Fruit fly (Drosophila melanogaster) whole organism, embryonic: ENCODE measurements around the gene CG42758.

Source experiments
- Abd-B ChIP-seq: fragments of 200-800 bp; sonication (Bioruptor generic); optimal IDR thresholded peaks from 2 replicates; lab custom pipeline; 2018; ENCODE audit warnings: missing biosample characterization, mild to moderate bottlenecking, missing genetic modification characterization, moderate library complexity
- Awh ChIP-seq: fragments of 200-800 bp; sonication (Bioruptor generic); IDR thresholded peaks from 2 replicates; pipeline ENCODE4, ENCODE4 v1.3.6; 2022; ENCODE audit warnings: missing biosample characterization, missing genetic modification characterization
- CG12071 ChIP-seq: fragments of 200-800 bp; sonication (Bioruptor generic); optimal IDR thresholded peaks from 3 replicates; lab custom pipeline; 2018; ENCODE audit warnings: missing biosample characterization, mild to moderate bottlenecking, missing genetic modification characterization
- CG12942 ChIP-seq: fragments of 200-800 bp; sonication (Bioruptor generic); optimal IDR thresholded peaks from 3 replicates; lab custom pipeline; 2016; ENCODE audit warnings: missing biosample characterization, missing genetic modification characterization
- CG14710 ChIP-seq: fragments of 200-800 bp; sonication (Bioruptor generic); optimal IDR thresholded peaks from 3 replicates; lab custom pipeline; 2019; ENCODE audit warnings: missing biosample characterization, mild to moderate bottlenecking, missing genetic modification characterization, moderate library complexity
- CG15601 ChIP-seq: fragments of 200-800 bp; sonication (Bioruptor generic); optimal IDR thresholded peaks from 3 replicates; lab custom pipeline; 2019; ENCODE audit warnings: missing biosample characterization, mild to moderate bottlenecking, missing genetic modification characterization, moderate library complexity
- CG1602 ChIP-seq: fragments of 200-800 bp; sonication (Bioruptor generic); optimal IDR thresholded peaks from 3 replicates; lab custom pipeline; 2016; ENCODE audit warnings: missing biosample characterization, missing genetic modification characterization
- CG17385 ChIP-seq: fragments of 200-800 bp; sonication (Bioruptor generic); optimal IDR thresholded peaks from 3 replicates; lab custom pipeline; 2018; ENCODE audit warnings: missing biosample characterization, mild to moderate bottlenecking, missing genetic modification characterization
- CG18011 ChIP-seq: fragments of 200-800 bp; sonication (Bioruptor generic); optimal IDR thresholded peaks from 2 replicates; lab custom pipeline; 2017; ENCODE audit warnings: missing biosample characterization, missing genetic modification characterization, mild to moderate bottlenecking, moderate library complexity, missing genotype
- CG18764 ChIP-seq: fragments of 200-800 bp; sonication (Bioruptor generic); optimal IDR thresholded peaks from 3 replicates; lab custom pipeline; 2016; ENCODE audit warnings: missing biosample characterization, missing genetic modification characterization
- CG2202 ChIP-seq: fragments of 200-800 bp; sonication (Bioruptor generic); optimal IDR thresholded peaks from 2 replicates; lab custom pipeline; 2018; ENCODE audit warnings: missing biosample characterization, mild to moderate bottlenecking, missing genetic modification characterization
- CG33213 ChIP-seq: fragments of 200-800 bp; sonication (Bioruptor generic); optimal IDR thresholded peaks from 3 replicates; lab custom pipeline; 2016; ENCODE audit warnings: missing biosample characterization, missing genetic modification characterization
- CG3407 ChIP-seq: fragments of 200-800 bp; sonication (Bioruptor generic); optimal IDR thresholded peaks from 2 replicates; lab custom pipeline; 2018; ENCODE audit warnings: missing biosample characterization, mild to moderate bottlenecking, missing genetic modification characterization
- CG6254 ChIP-seq: fragments of 200-800 bp; sonication (Bioruptor generic); optimal IDR thresholded peaks from 3 replicates; lab custom pipeline; 2017; ENCODE audit warnings: mild to moderate bottlenecking, missing biosample characterization, missing genetic modification reagents, missing genetic modification characterization
- CG8765 ChIP-seq: fragments of 200-800 bp; sonication (Bioruptor generic); IDR thresholded peaks from 2 replicates; pipeline ENCODE4 v1.3.6; 2022; ENCODE audit warnings: missing biosample characterization, missing genetic modification characterization
- CG9727 ChIP-seq: fragments of 200-800 bp; sonication (Bioruptor generic); optimal IDR thresholded peaks from 3 replicates; lab custom pipeline; 2017; ENCODE audit warnings: missing biosample characterization, mild to moderate bottlenecking, missing genetic modification characterization
- ERR ChIP-seq: fragments of 200-800 bp; sonication (Bioruptor generic); optimal IDR thresholded peaks from 2 replicates; lab custom pipeline; 2016; ENCODE audit warnings: missing biosample characterization, missing genetic modification characterization
- H15 ChIP-seq: fragments of 200-800 bp; sonication (Bioruptor generic); IDR thresholded peaks from 3 replicates; pipeline ENCODE4 v1.3.6; 2022; ENCODE audit warnings: missing biosample characterization, missing genetic modification characterization
- Hmr ChIP-seq: fragments of 200-800 bp; sonication (Bioruptor generic); optimal IDR thresholded peaks from 3 replicates; lab custom pipeline; 2017; ENCODE audit warnings: mild to moderate bottlenecking, missing biosample characterization, missing genetic modification reagents, missing genetic modification characterization
- Hr3 ChIP-seq: fragments of 200-800 bp; sonication (Bioruptor generic); optimal IDR thresholded peaks from 3 replicates; lab custom pipeline; 2016; ENCODE audit warnings: missing biosample characterization, missing genetic modification characterization
- Mrtf ChIP-seq: fragments of 200-800 bp; sonication (Bioruptor generic); IDR thresholded peaks from 3 replicates; pipeline ENCODE4 v1.3.6; 2022; ENCODE audit warnings: missing biosample characterization, missing genetic modification characterization
- Neu2 ChIP-seq: fragments of 200-800 bp; sonication (Bioruptor generic); optimal IDR thresholded peaks from 3 replicates; lab custom pipeline; 2016; ENCODE audit warnings: missing biosample characterization, missing genetic modification characterization, borderline replicate concordance
- Oli ChIP-seq: fragments of 200-800 bp; sonication (Bioruptor generic); optimal IDR thresholded peaks from 2 replicates; lab custom pipeline; 2018; ENCODE audit warnings: missing biosample characterization, mild to moderate bottlenecking, missing genetic modification characterization, moderate library complexity
- TFAM ChIP-seq: fragments of 200-800 bp; sonication (Bioruptor generic); optimal IDR thresholded peaks from 2 replicates; lab custom pipeline; 2017; ENCODE audit warnings: missing biosample characterization, missing genetic modification characterization, inconsistent platforms
- Usf ChIP-seq: fragments of 200-800 bp; sonication (Bioruptor generic); optimal IDR thresholded peaks from 2 replicates; lab custom pipeline; 2017; ENCODE audit warnings: missing genotype, missing biosample characterization, missing genetic modification characterization
- ac ChIP-seq: fragments of 200-800 bp; sonication (Bioruptor generic); optimal IDR thresholded peaks from 3 replicates; lab custom pipeline; 2017; ENCODE audit warnings: missing biosample characterization, mild to moderate bottlenecking, missing genetic modification characterization
- bcd ChIP-seq: fragments of 200-800 bp; sonication (Bioruptor generic); optimal IDR thresholded peaks from 2 replicates; lab custom pipeline; 2017; ENCODE audit warnings: missing biosample characterization, mild to moderate bottlenecking, missing genetic modification characterization
- bsh ChIP-seq, 2 experiments: fragments of 200-800 bp; sonication (Bioruptor generic); optimal IDR thresholded peaks; 2 replicates each; lab custom pipeline; 2017 to 2018; ENCODE audit warnings: mild to moderate bottlenecking in 2 of 2, missing biosample characterization in 2 of 2, missing genetic modification characterization in 2 of 2, moderate library complexity in 1 of 2
- cg ChIP-seq: fragments of 200-800 bp; sonication (Bioruptor generic); optimal IDR thresholded peaks from 3 replicates; lab custom pipeline; 2019; ENCODE audit warnings: missing biosample characterization, mild to moderate bottlenecking, missing genetic modification characterization, moderate library complexity
- chif ChIP-seq, 2 experiments: fragments of 200-800 bp; sonication (Bioruptor generic); optimal IDR thresholded peaks; 3 replicates each; lab custom pipeline; 2016; ENCODE audit warnings: missing biosample characterization in 2 of 2, missing genetic modification characterization in 2 of 2
- cwo ChIP-seq: fragments of 200-800 bp; sonication (Bioruptor generic); optimal IDR thresholded peaks from 3 replicates; lab custom pipeline; 2017; ENCODE audit warnings: missing biosample characterization, missing genetic modification characterization, mild to moderate bottlenecking, moderate library complexity, missing genetic modification reagents
- dysf ChIP-seq: fragments of 200-800 bp; sonication (Bioruptor generic); IDR thresholded peaks from 3 replicates; pipeline ENCODE4 v1.3.6; 2022; ENCODE audit warnings: missing biosample characterization, missing genetic modification characterization
- en ChIP-seq: fragments of 200-800 bp; sonication (Bioruptor generic); optimal IDR thresholded peaks from 2 replicates; lab custom pipeline; 2016; ENCODE audit warnings: missing biosample characterization, missing genetic modification characterization
- fd3F ChIP-seq: fragments of 200-800 bp; sonication (Bioruptor generic); optimal IDR thresholded peaks from 2 replicates; lab custom pipeline; 2018; ENCODE audit warnings: missing biosample characterization, mild to moderate bottlenecking, missing genetic modification characterization, moderate library complexity
- gce ChIP-seq: fragments of 200-800 bp; sonication (Bioruptor generic); IDR thresholded peaks from 3 replicates; pipeline ENCODE4 v1.3.6; 2022; ENCODE audit warnings: missing biosample characterization, missing genetic modification characterization
- gcm2 ChIP-seq: fragments of 200-800 bp; sonication (Bioruptor generic); optimal IDR thresholded peaks from 2 replicates; lab custom pipeline; 2016; ENCODE audit warnings: missing biosample characterization, missing genetic modification characterization
- her ChIP-seq: fragments of 200-800 bp; sonication (Bioruptor generic); optimal IDR thresholded peaks from 2 replicates; lab custom pipeline; 2016; ENCODE audit warnings: missing biosample characterization, missing genetic modification characterization
- mld ChIP-seq: fragments of 200-800 bp; sonication (Bioruptor generic); IDR thresholded peaks from 3 replicates; pipeline ENCODE4 v1.3.6; 2022; ENCODE audit warnings: missing biosample characterization, missing genetic modification characterization; ENCODE audit not compliant: partially characterized antibody
- nerfin-2 ChIP-seq: fragments of 200-800 bp; sonication (Bioruptor generic); IDR thresholded peaks from 2 replicates; pipeline ENCODE4 v1.3.6; 2022; ENCODE audit warnings: missing biosample characterization, missing genetic modification characterization; ENCODE audit not compliant: partially characterized antibody
- odd ChIP-seq: fragments of 200-800 bp; sonication (Bioruptor generic); optimal IDR thresholded peaks from 2 replicates; lab custom pipeline; 2017; ENCODE audit warnings: missing biosample characterization, mild to moderate bottlenecking, missing genetic modification characterization
- otp ChIP-seq: fragments of 200-800 bp; sonication (Bioruptor generic); IDR thresholded peaks from 3 replicates; pipeline ENCODE4, ENCODE4 v1.3.6; 2022; ENCODE audit warnings: missing biosample characterization, missing genetic modification characterization
- pfk ChIP-seq: fragments of 200-800 bp; sonication (Bioruptor generic); optimal IDR thresholded peaks from 2 replicates; lab custom pipeline; 2018; ENCODE audit warnings: missing biosample characterization, mild to moderate bottlenecking, missing genetic modification characterization, moderate library complexity
- pum ChIP-seq: fragments of 200-800 bp; sonication (Bioruptor generic); optimal IDR thresholded peaks from 2 replicates; lab custom pipeline; 2016; ENCODE audit warnings: missing biosample characterization, missing genetic modification characterization
- sens-2 ChIP-seq: fragments of 200-800 bp; sonication (Bioruptor generic); IDR thresholded peaks from 2 replicates; pipeline ENCODE4 v1.3.6; 2022; ENCODE audit warnings: missing biosample characterization, missing genetic modification characterization
- seq ChIP-seq: fragments of 200-800 bp; sonication (Bioruptor generic); IDR thresholded peaks from 2 replicates; pipeline ENCODE4 v1.3.6; 2022; ENCODE audit warnings: missing biosample characterization, missing genetic modification characterization
- tgo ChIP-seq: fragments of 200-800 bp; sonication (Bioruptor generic); IDR thresholded peaks from 3 replicates; pipeline ENCODE4 v1.3.6; 2022; ENCODE audit warnings: missing biosample characterization, missing genetic modification characterization
- tin ChIP-seq: fragments of 200-800 bp; sonication (Bioruptor generic); optimal IDR thresholded peaks from 3 replicates; lab custom pipeline; 2016; ENCODE audit warnings: missing biosample characterization, missing genetic modification characterization
- trh ChIP-seq: fragments of 200-800 bp; sonication (Bioruptor generic); optimal IDR thresholded peaks from 2 replicates; lab custom pipeline; 2016; ENCODE audit warnings: missing biosample characterization, missing genetic modification characterization
- unc-4 ChIP-seq: fragments of 200-800 bp; sonication (Bioruptor generic); IDR thresholded peaks from 2 replicates; pipeline ENCODE4 v1.3.6; 2022; ENCODE audit warnings: missing biosample characterization, missing genetic modification characterization; ENCODE audit not compliant: partially characterized antibody

CG42758 gene

DNA sequence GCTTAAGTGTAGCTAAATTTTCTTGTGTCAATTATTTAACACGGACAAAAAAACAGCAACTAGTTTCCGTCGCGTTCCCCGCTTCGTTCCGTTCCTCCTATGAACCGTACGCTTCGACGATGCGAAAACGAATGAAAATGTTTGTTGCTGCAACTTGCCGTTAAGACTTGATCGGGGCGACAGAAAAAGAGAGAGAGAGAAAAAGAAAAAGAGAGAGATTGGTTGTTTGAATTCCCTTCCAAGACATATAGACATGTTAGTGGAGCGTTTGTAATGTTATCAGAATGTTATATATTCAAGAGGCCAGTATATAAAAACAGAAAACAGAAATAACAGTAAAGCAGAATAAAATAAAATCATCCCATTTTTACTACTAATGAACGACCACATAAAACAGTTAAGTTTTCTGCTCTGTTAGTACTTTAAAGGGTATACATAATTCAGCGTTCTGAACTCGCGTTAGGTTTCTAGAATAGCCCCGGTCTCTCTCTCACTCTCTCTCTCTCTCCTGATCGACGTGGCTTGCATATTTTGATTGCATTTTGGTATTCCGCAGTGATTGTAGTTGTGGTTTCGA, 16.3 kb upstream of the CG42758 start, which contains the start of gene Gbs-70E (continued):
- TF ChIP-seq tgo (GFP tag; lab: Robert Waterston, UW) (peak; percentile 94), chif (GFP tag; optimal IDR thresholded peaks at IDR 0.05; lab: Kevin White, UChicago) (peak; percentile 89 to 93), gcm2 (peak; percentile 88), TFAM (GFP tag; lab: Kevin White, UChicago) (peak; percentile 59), pfk (GFP tag; lab: Kevin White, UChicago) (peak; percentile 68), mld (GFP tag; lab: Robert Waterston, UW) (no peak), CG6254 (GFP tag; lab: Kevin White, UChicago) (peak; percentile 76), CG15601 (tag; lab: Kevin White, UChicago) (peak; percentile 90), her (GFP tag; lab: Kevin White, UChicago) (peak; percentile 92), seq (GFP tag; lab: Robert Waterston, UW) (peak; percentile 94), CG12942 (GFP tag; lab: Kevin White, UChicago) (peak; percentile 86), en (GFP tag; lab: Kevin White, UChicago) (peak; percentile 92), bcd (GFP tag; lab: Kevin White, UChicago) (peak; percentile 84), CG9727 (GFP tag; lab: Kevin White, UChicago) (peak; percentile 92), cwo (GFP tag; lab: Kevin White, UChicago) (peak; percentile 88), unc-4 (GFP tag; lab: Robert Waterston, UW) (no peak), CG12071 (GFP tag; lab: Kevin White, UChicago) (peak; percentile 71), bsh (GFP tag; optimal IDR thresholded peaks at IDR 0.05; lab: Kevin White, UChicago) (peak; percentile 70 to 92), Mrtf (GFP tag; lab: Robert Waterston, UW) (peak; percentile 84; the same call in 2 of the 3 replicates), H15 (GFP tag; lab: Robert Waterston, UW) (peak; percentile 82), Hmr (GFP tag; lab: Kevin White, UChicago) (peak; percentile 94), nerfin-2 (GFP tag; lab: Robert Waterston, UW) (0 out of 2 replicates have a peak, but pooled peaks have one; percentile 44), CG2202 (tag; lab: Kevin White, UChicago) (peak; percentile 89), ac (GFP tag; lab: Kevin White, UChicago) (peak; percentile 64), odd (GFP tag; lab: Kevin White, UChicago) (peak; percentile 93), dysf (GFP tag; lab: Robert Waterston, UW) (peak; percentile 92), Usf (GFP tag; lab: Kevin White, UChicago) (peak; percentile 68), Awh (GFP tag; lab: Robert Waterston, UW) (peak; percentile 89), CG3407 (peak; percentile 81), ERR (GFP tag; lab: Kevin White, UChicago) (peak; percentile 84), fd3F (GFP tag; lab: Kevin White, UChicago) (peak; percentile 85), CG8765 (GFP tag; lab: Robert Waterston, UW) (peak; percentile 75), Abd-B (GFP tag; lab: Kevin White, UChicago) (peak; percentile 86), CG33213 (GFP tag; lab: Kevin White, UChicago) (peak; percentile 79), Neu2 (peak; percentile 76), CG1602 (GFP tag; lab: Kevin White, UChicago) (peak; percentile 89), sens-2 (peak; percentile 61; the same call in 1 of the 2 replicates), CG17385 (GFP tag; lab: Kevin White, UChicago) (peak; percentile 90), gce (GFP tag; lab: Robert Waterston, UW) (0 out of 3 replicates have a peak, but pooled peaks have one; percentile 69), trh (GFP tag; lab: Kevin White, UChicago) (peak; percentile 71), tin (GFP tag; lab: Kevin White, UChicago) (peak; percentile 86), pum (GFP tag; lab: Kevin White, UChicago) (peak; percentile 94), cg (peak; percentile 23), Oli (tag; lab: Kevin White, UChicago) (peak; percentile 94), otp (GFP tag; lab: Robert Waterston, UW) (peak; percentile 77), Hr3 (GFP tag; lab: Kevin White, UChicago) (peak; percentile 89), CG18011 (GFP tag; lab: Kevin White, UChicago) (peak; percentile 79), CG18764 (GFP tag; lab: Kevin White, UChicago) (peak; percentile 66), CG14710 (tag; lab: Kevin White, UChicago) (peak; percentile 90)
